Fruit fly (Drosophila melanogaster) whole organism, embryonic: ENCODE data around the gene CG14105.
A peak's percentile ranks its signal among the peaks of the same experiment; 100 is the strongest.

Experiments
- Bdp1 ChIP-seq: fragments of 200-800 bp; sonication (Bioruptor generic); optimal IDR thresholded peaks from 3 replicates; lab custom pipeline; 2016; ENCODE audit warnings: missing biosample characterization, missing genetic modification characterization
- CG10147 ChIP-seq: fragments of 200-800 bp; sonication (Bioruptor generic); optimal IDR thresholded peaks from 2 replicates; lab custom pipeline; 2019; ENCODE audit warnings: missing biosample characterization, mild to moderate bottlenecking, missing genetic modification characterization, moderate library complexity
- CG10431 ChIP-seq: fragments of 200-800 bp; sonication (Bioruptor generic); optimal IDR thresholded peaks from 3 replicates; lab custom pipeline; 2018; ENCODE audit warnings: missing biosample characterization, mild to moderate bottlenecking, missing genetic modification characterization
- CG10462 ChIP-seq: fragments of 200-800 bp; sonication (Bioruptor generic); optimal IDR thresholded peaks from 2 replicates; lab custom pipeline; 2016; ENCODE audit warnings: missing biosample characterization, missing genetic modification characterization
- CG10543 ChIP-seq: fragments of 200-800 bp; sonication (Bioruptor generic); optimal IDR thresholded peaks from 3 replicates; lab custom pipeline; 2017; ENCODE audit warnings: missing biosample characterization, mild to moderate bottlenecking, missing genetic modification characterization, moderate library complexity
- CG11398 ChIP-seq: fragments of 200-800 bp; sonication (Bioruptor generic); optimal IDR thresholded peaks from 2 replicates; lab custom pipeline; 2016; ENCODE audit warnings: missing biosample characterization, missing genetic modification characterization
- CG12659 ChIP-seq: fragments of 200-800 bp; sonication (Bioruptor generic); optimal IDR thresholded peaks from 3 replicates; lab custom pipeline; 2017; ENCODE audit warnings: mild to moderate bottlenecking, missing biosample characterization, missing genetic modification reagents, missing genetic modification characterization
- CG1602 ChIP-seq: fragments of 200-800 bp; sonication (Bioruptor generic); optimal IDR thresholded peaks from 3 replicates; lab custom pipeline; 2016; ENCODE audit warnings: missing biosample characterization, missing genetic modification characterization
- CG1603 ChIP-seq: fragments of 200-800 bp; sonication (Bioruptor generic); optimal IDR thresholded peaks from 2 replicates; lab custom pipeline; 2019; ENCODE audit warnings: missing biosample characterization, mild to moderate bottlenecking, missing genetic modification characterization, moderate library complexity
- CG16779 ChIP-seq: fragments of 200-800 bp; sonication (Bioruptor generic); IDR thresholded peaks from 2 replicates; pipeline ENCODE4 v1.3.6; 2022; ENCODE audit warnings: missing biosample characterization, missing genetic modification characterization
- CG16813 ChIP-seq: fragments of 200-800 bp; sonication (Bioruptor generic); IDR thresholded peaks from 3 replicates; pipeline ENCODE4 v1.3.6; 2022; ENCODE audit warnings: missing biosample characterization, missing genetic modification characterization; ENCODE audit not compliant: partially characterized antibody
- CG2678 ChIP-seq: fragments of 200-800 bp; sonication (Bioruptor generic); optimal IDR thresholded peaks from 3 replicates; lab custom pipeline; 2019; ENCODE audit warnings: missing biosample characterization, mild to moderate bottlenecking, missing genetic modification characterization, moderate library complexity
- CG33557 ChIP-seq: fragments of 200-800 bp; sonication (Bioruptor generic); optimal IDR thresholded peaks from 2 replicates; lab custom pipeline; 2019; ENCODE audit warnings: missing biosample characterization, mild to moderate bottlenecking, missing genetic modification characterization, moderate library complexity
- CG4282 ChIP-seq: fragments of 200-800 bp; sonication (Bioruptor generic); optimal IDR thresholded peaks from 2 replicates; lab custom pipeline; 2016; ENCODE audit warnings: missing biosample characterization, missing genetic modification characterization
- CG4360 ChIP-seq: fragments of 200-800 bp; sonication (Bioruptor generic); IDR thresholded peaks from 2 replicates; pipeline ENCODE4 v1.3.6; 2022; ENCODE audit warnings: missing biosample characterization, missing genetic modification characterization
- CG6683 ChIP-seq: fragments of 200-800 bp; sonication (Bioruptor generic); optimal IDR thresholded peaks from 2 replicates; lab custom pipeline; 2017; ENCODE audit warnings: missing biosample characterization, mild to moderate bottlenecking, missing genetic modification characterization, missing genetic modification reagents
- CG9817 ChIP-seq: fragments of 200-800 bp; sonication (Bioruptor generic); optimal IDR thresholded peaks from 2 replicates; lab custom pipeline; 2018; ENCODE audit warnings: missing biosample characterization, mild to moderate bottlenecking, missing genetic modification characterization, moderate library complexity
- CTCF ChIP-seq: fragments of 200-800 bp; sonication (Bioruptor generic); optimal IDR thresholded peaks from 2 replicates; lab custom pipeline; 2017; ENCODE audit warnings: missing biosample characterization, mild to moderate bottlenecking, missing genetic modification characterization, moderate library complexity
- Dip3 ChIP-seq: fragments of 200-800 bp; sonication (Bioruptor generic); optimal IDR thresholded peaks from 3 replicates; lab custom pipeline; 2016; ENCODE audit warnings: missing biosample characterization, missing genetic modification characterization
- E2f1 ChIP-seq: fragments of 200-800 bp; sonication (Bioruptor generic); IDR thresholded peaks from 2 replicates; pipeline ENCODE4 v1.3.6; 2022; ENCODE audit warnings: missing biosample characterization, missing genetic modification characterization
- Ets65A ChIP-seq: fragments of 200-800 bp; sonication (Bioruptor generic); peaks from one replicate; lab custom pipeline; 2016; ENCODE audit warnings: missing biosample characterization, missing genetic modification characterization
- H15 ChIP-seq: fragments of 200-800 bp; sonication (Bioruptor generic); IDR thresholded peaks from 3 replicates; pipeline ENCODE4 v1.3.6; 2022; ENCODE audit warnings: missing biosample characterization, missing genetic modification characterization
- HLH54F ChIP-seq: fragments of 200-800 bp; sonication (Bioruptor generic); optimal IDR thresholded peaks from 3 replicates; lab custom pipeline; 2016; ENCODE audit warnings: missing biosample characterization, missing genetic modification characterization
- Lhr ChIP-seq: fragments of 200-800 bp; sonication (Bioruptor generic); optimal IDR thresholded peaks from 3 replicates; lab custom pipeline; 2017; ENCODE audit warnings: mild to moderate bottlenecking, missing biosample characterization, missing genetic modification reagents, missing genetic modification characterization
- MBD-R2 ChIP-seq: fragments of 200-800 bp; sonication (Bioruptor generic); IDR thresholded peaks from 2 replicates; pipeline ENCODE4 v1.3.6; 2022; ENCODE audit warnings: missing biosample characterization, missing genetic modification characterization
- Meics ChIP-seq: fragments of 200-800 bp; sonication (Bioruptor generic); optimal IDR thresholded peaks from 2 replicates; lab custom pipeline; 2017; ENCODE audit warnings: missing biosample characterization, mild to moderate bottlenecking, missing genetic modification characterization
- NK7.1 ChIP-seq: fragments of 200-800 bp; sonication (Bioruptor generic); optimal IDR thresholded peaks from 3 replicates; lab custom pipeline; 2016; ENCODE audit warnings: missing biosample characterization, missing genetic modification characterization
- Nf-YC ChIP-seq: fragments of 200-800 bp; optimal IDR thresholded peaks from 3 replicates; lab custom pipeline; 2019; ENCODE audit warnings: missing biosample characterization, mild to moderate bottlenecking, missing genetic modification characterization, moderate library complexity
- NfI ChIP-seq: fragments of 200-800 bp; sonication (Bioruptor generic); optimal IDR thresholded peaks from 3 replicates; lab custom pipeline; 2018; ENCODE audit warnings: missing biosample characterization, mild to moderate bottlenecking, missing genetic modification characterization, moderate library complexity
- Opbp ChIP-seq: fragments of 200-800 bp; sonication (Bioruptor generic); IDR thresholded peaks from 3 replicates; pipeline ENCODE4 v1.3.6; 2022; ENCODE audit warnings: missing biosample characterization, missing genetic modification characterization; ENCODE audit not compliant: partially characterized antibody
- Scr ChIP-seq: fragments of 200-800 bp; sonication (Bioruptor generic); IDR thresholded peaks from 2 replicates; pipeline ENCODE4 v1.3.6; 2022; ENCODE audit warnings: missing biosample characterization, missing genetic modification characterization; ENCODE audit not compliant: partially characterized antibody
- Tbp ChIP-seq: fragments of >200 bp; optimal IDR thresholded peaks from 2 replicates; lab custom pipeline; 2018; ENCODE audit warnings: missing biosample characterization, missing genetic modification characterization
- Usf ChIP-seq: fragments of 200-800 bp; sonication (Bioruptor generic); optimal IDR thresholded peaks from 2 replicates; lab custom pipeline; 2017; ENCODE audit warnings: missing genotype, missing biosample characterization, missing genetic modification characterization
- amos ChIP-seq: fragments of 200-800 bp; sonication (Bioruptor generic); IDR thresholded peaks from 2 replicates; pipeline ENCODE4 v1.3.6; 2022; ENCODE audit warnings: missing biosample characterization, missing genetic modification characterization; ENCODE audit not compliant: partially characterized antibody
- aop ChIP-seq: fragments of 200-800 bp; sonication (Bioruptor generic); IDR thresholded peaks from 2 replicates; pipeline ENCODE4 v1.3.6; 2022; ENCODE audit warnings: missing biosample characterization, missing genetic modification characterization
- bowl ChIP-seq: fragments of 200-800 bp; sonication (Bioruptor generic); IDR thresholded peaks from 2 replicates; pipeline ENCODE4 v1.3.6; 2022; ENCODE audit warnings: missing biosample characterization, missing genetic modification characterization
- chinmo ChIP-seq: fragments of 200-800 bp; sonication (Bioruptor generic); IDR thresholded peaks from 4 replicates; pipeline ENCODE4 v1.3.6; 2022; ENCODE audit warnings: missing biosample characterization, missing genetic modification characterization; ENCODE audit not compliant: partially characterized antibody
- eve ChIP-seq, 2 experiments: fragments of >200 bp; optimal IDR thresholded peaks; 2 replicates each; lab custom pipeline; 2017; ENCODE audit warnings: missing biosample characterization in 2 of 2, missing genetic modification characterization in 2 of 2
- eyg ChIP-seq: fragments of 200-800 bp; sonication (Bioruptor generic); optimal IDR thresholded peaks from 3 replicates; lab custom pipeline; 2016; ENCODE audit warnings: missing biosample characterization, missing genetic modification characterization
- fu2 ChIP-seq: fragments of 200-800 bp; sonication (Bioruptor generic); optimal IDR thresholded peaks from 2 replicates; lab custom pipeline; 2016; ENCODE audit warnings: missing biosample characterization, missing genetic modification characterization
- gcm2 ChIP-seq: fragments of 200-800 bp; sonication (Bioruptor generic); optimal IDR thresholded peaks from 2 replicates; lab custom pipeline; 2016; ENCODE audit warnings: missing biosample characterization, missing genetic modification characterization
- h ChIP-seq: fragments of >200 bp; optimal IDR thresholded peaks from 2 replicates; lab custom pipeline; 2017
- lilli ChIP-seq: fragments of 200-800 bp; sonication (Bioruptor generic); optimal IDR thresholded peaks from 3 replicates; lab custom pipeline; 2016; ENCODE audit warnings: missing biosample characterization, missing genetic modification characterization
- luna ChIP-seq: fragments of 200-800 bp; sonication (Bioruptor generic); optimal IDR thresholded peaks from 2 replicates; lab custom pipeline; 2016; ENCODE audit warnings: missing biosample characterization, missing genetic modification characterization
- oc ChIP-seq: fragments of 200-800 bp; sonication (Bioruptor generic); optimal IDR thresholded peaks from 2 replicates; lab custom pipeline; 2018; ENCODE audit warnings: missing biosample characterization, mild to moderate bottlenecking, missing genetic modification characterization, moderate library complexity
- pan ChIP-seq, 4 experiments: fragments of >200 bp in 3 of 4; fragments of 200-800 bp in 1 of 4; sonication (Bioruptor generic) in 1 of 4; optimal IDR thresholded peaks in 3 of 4; IDR thresholded peaks in 1 of 4; 2 replicates each; pipeline versions ENCODE4 v1.3.6 to Lab custom; 2017 to 2022; ENCODE audit warnings: missing biosample characterization in 2 of 4, missing genetic modification characterization in 2 of 4, mixed read lengths in 1 of 4
- prd ChIP-seq, 3 experiments: fragments of >200 bp in 2 of 3; fragments of 200-800 bp in 1 of 3; sonication (Bioruptor generic) in 1 of 3; optimal IDR thresholded peaks in 2 of 3; IDR thresholded peaks in 1 of 3; 2 replicates in 2 of 3; 3 replicates in 1 of 3; pipeline versions ENCODE4 v1.3.6 to Lab custom; 2017 to 2022; ENCODE audit warnings: missing biosample characterization in 1 of 3, missing genetic modification characterization in 1 of 3
- psq ChIP-seq: fragments of 200-800 bp; sonication (Bioruptor generic); optimal IDR thresholded peaks from 2 replicates; lab custom pipeline; 2017; ENCODE audit warnings: missing biosample characterization, missing genetic modification characterization
- ranshi ChIP-seq: fragments of 200-800 bp; sonication (Bioruptor generic); IDR thresholded peaks from 2 replicates; pipeline ENCODE4 v1.3.6; 2022; ENCODE audit warnings: missing biosample characterization, missing genetic modification characterization
- run ChIP-seq: fragments of 200-800 bp; sonication (Bioruptor generic); optimal IDR thresholded peaks from 3 replicates; lab custom pipeline; 2018; ENCODE audit warnings: missing biosample characterization, mild to moderate bottlenecking, missing genetic modification characterization
- ssp ChIP-seq: fragments of 200-800 bp; sonication (Bioruptor generic); IDR thresholded peaks from 2 replicates; pipeline ENCODE4 v1.3.6; 2022; ENCODE audit warnings: missing biosample characterization, missing genetic modification characterization
- vvl ChIP-seq: fragments of 200-800 bp; sonication (Bioruptor generic); IDR thresholded peaks from 2 replicates; pipeline ENCODE4 v1.3.6; 2022; ENCODE audit warnings: missing biosample characterization, missing genetic modification characterization

The CG14105 gene

DNA sequence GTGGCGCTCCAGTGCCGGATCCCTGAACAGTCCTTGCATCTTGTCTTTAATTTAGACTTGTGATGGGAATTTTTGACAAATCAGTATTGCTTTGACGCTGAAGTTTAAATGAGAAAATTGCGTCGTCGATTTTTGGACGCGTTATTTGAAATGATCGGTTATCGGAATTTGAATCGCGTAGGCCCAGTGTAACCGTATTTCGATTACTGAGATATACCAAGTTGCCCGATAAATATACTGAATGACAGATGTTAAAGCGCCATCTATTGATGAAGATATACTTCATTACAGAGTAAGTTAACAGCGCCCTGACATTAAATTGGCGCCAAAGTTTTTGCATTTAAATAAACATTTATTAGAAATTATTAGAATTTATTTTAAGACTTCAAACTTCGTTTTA, 36.6 kb downstream of the CG14105 start, which contains the start of gene Poc1 (continued):
- no peak for TF ChIP-seq eyg (GFP tag; lab: Kevin White, UChicago)
- TF ChIP-seq vvl (GFP tag; lab: Robert Waterston, UW) = no peak
- TF ChIP-seq h (lab: Kevin White, UChicago) = no peak
- no peak for TF ChIP-seq Dip3 (GFP tag; lab: Kevin White, UChicago)
- TF ChIP-seq fu2 (GFP tag; lab: Kevin White, UChicago) = no peak
- peak; percentile 22; the same call in 1 of the 2 replicates for TF ChIP-seq MBD-R2 (GFP tag; lab: Robert Waterston, UW)
- TF ChIP-seq Meics (GFP tag; lab: Kevin White, UChicago) = no peak
- TF ChIP-seq CG16779 (GFP tag; lab: Robert Waterston, UW) = no peak
- no peak for TF ChIP-seq CG33557 (GFP tag; lab: Kevin White, UChicago)
- no peak for TF ChIP-seq NfI (GFP tag; lab: Kevin White, UChicago)
- TF ChIP-seq run (tag; lab: Kevin White, UChicago) = no peak
- TF ChIP-seq CG2678 (tag; lab: Kevin White, UChicago) = no peak
- TF ChIP-seq Opbp (GFP tag; lab: Robert Waterston, UW) = peak; percentile 44; the same call in 1 of the 3 replicates
- no peak for TF ChIP-seq H15 (GFP tag; lab: Robert Waterston, UW)
- TF ChIP-seq luna (GFP tag; lab: Kevin White, UChicago) = no peak
- TF ChIP-seq Lhr (GFP tag; lab: Kevin White, UChicago) = peak; percentile 79
- TF ChIP-seq E2f1 (GFP tag; lab: Robert Waterston, UW) = no peak
- TF ChIP-seq CG10462 (GFP tag; lab: Kevin White, UChicago) = no peak
- no peak for TF ChIP-seq prd (optimal IDR thresholded peaks at IDR 0.05; lab: Kevin White, UChicago)
- TF ChIP-seq prd (GFP tag; IDR thresholded peaks at IDR 0.05; lab: Robert Waterston, UW) = no peak
- peak; percentile 32; the same call in 1 of the 2 replicates for TF ChIP-seq Scr (GFP tag; lab: Robert Waterston, UW)
- TF ChIP-seq CTCF = peak; percentile 98
- TF ChIP-seq lilli (GFP tag; lab: Kevin White, UChicago) = no peak
- no peak for TF ChIP-seq Ets65A (GFP tag; lab: Kevin White, UChicago)
- TF ChIP-seq oc = no peak
- peak; percentile 50 for TF ChIP-seq CG1603
- TF ChIP-seq Nf-YC (tag; lab: Kevin White, UChicago) = no peak
- no peak for TF ChIP-seq CG1602 (GFP tag; lab: Kevin White, UChicago)
- TF ChIP-seq CG11398 (GFP tag; lab: Kevin White, UChicago) = no peak
- TF ChIP-seq aop = no peak
- TF ChIP-seq ssp (GFP tag; lab: Robert Waterston, UW) = no peak
- no peak for TF ChIP-seq CG4360 (GFP tag; lab: Robert Waterston, UW)
- TF ChIP-seq chinmo (GFP tag; lab: Robert Waterston, UW) = no peak
- no peak for TF ChIP-seq CG10147
- TF ChIP-seq CG9817 (tag; lab: Kevin White, UChicago) = no peak
- TF ChIP-seq CG12659 (GFP tag; lab: Kevin White, UChicago) = no peak
- no peak for TF ChIP-seq NK7.1 (GFP tag; lab: Kevin White, UChicago)
- TF ChIP-seq gcm2 (GFP tag; lab: Kevin White, UChicago) = no peak
- TF ChIP-seq Bdp1 (GFP tag; lab: Kevin White, UChicago) = no peak
- TF ChIP-seq bowl (GFP tag; lab: Robert Waterston, UW) = no peak
- no peak for TF ChIP-seq pan (optimal IDR thresholded peaks at IDR 0.05; lab: Kevin White, UChicago)
- TF ChIP-seq pan (GFP tag; optimal IDR thresholded peaks at IDR 0.05 in 1 of 2, IDR thresholded peaks at IDR 0.05 in 1 of 2) = no peak
- TF ChIP-seq CG16813 = 0 out of 3 replicates have a peak, but pooled peaks have one; percentile 30
- no peak for TF ChIP-seq Tbp (GFP tag; lab: Kevin White, UChicago)
- no peak for TF ChIP-seq psq (GFP tag; lab: Kevin White, UChicago)
- no peak for TF ChIP-seq CG4282
- no peak for TF ChIP-seq Usf
- TF ChIP-seq ranshi (GFP tag; lab: Robert Waterston, UW) = no peak
- TF ChIP-seq CG6683 (GFP tag; lab: Kevin White, UChicago) = no peak
- no peak for TF ChIP-seq HLH54F (GFP tag; lab: Kevin White, UChicago)
- TF ChIP-seq CG10431 (GFP tag; lab: Kevin White, UChicago) = no peak
- no peak for TF ChIP-seq CG10543 (GFP tag; lab: Kevin White, UChicago)
- no peak; the same call in 1 of the 2 replicates for TF ChIP-seq amos (GFP tag; lab: Robert Waterston, UW)
- TF ChIP-seq eve (GFP tag; optimal IDR thresholded peaks at IDR 0.05; lab: Kevin White, UChicago) = no peak
